Worm (Caenorhabditis elegans) whole organism, mixed stage, embryonic: ENCODE measurements around the gene Y38E10A.28.

Experiments
- blmp-1 ChIP-seq: fragments of 150-350 bp; optimal IDR thresholded peaks from 2 replicates; lab custom pipeline; 2014; ENCODE audit warnings: missing biosample characterization, missing genetic modification characterization
- elt-3 ChIP-seq: fragments of 150-350 bp; optimal IDR thresholded peaks from 2 replicates; lab custom pipeline; 2014; ENCODE audit warnings: missing biosample characterization, missing genetic modification characterization
- mab-5 ChIP-seq: fragments of 150-350 bp; optimal IDR thresholded peaks from 2 replicates; lab custom pipeline; 2014; ENCODE audit warnings: missing biosample characterization, missing genetic modification characterization
- mep-1 ChIP-seq: fragments of 150-350 bp; optimal IDR thresholded peaks from 2 replicates; lab custom pipeline; 2017; ENCODE audit warnings: missing biosample characterization, missing genetic modification reagents, missing genetic modification characterization, inconsistent platforms
- nhr-12 ChIP-seq: fragments of 150-350 bp; optimal IDR thresholded peaks from 2 replicates; lab custom pipeline; 2014; ENCODE audit warnings: missing biosample characterization, missing genetic modification characterization
- nhr-237 ChIP-seq: fragments of 150-350 bp; optimal IDR thresholded peaks from 2 replicates; lab custom pipeline; 2014; ENCODE audit warnings: missing biosample characterization, missing genetic modification characterization
- nhr-76 ChIP-seq: sonication (generic microtip); optimal IDR thresholded peaks from 2 replicates; lab custom pipeline; 2017; ENCODE audit warnings: missing biosample characterization, missing genetic modification characterization
- pha-4 ChIP-seq: fragments of 150-350 bp; optimal IDR thresholded peaks from 2 replicates; lab custom pipeline; 2018; ENCODE audit warnings: missing biosample characterization, missing genetic modification reagents, missing genetic modification characterization
- unc-39 ChIP-seq: fragments of 150-350 bp; optimal IDR thresholded peaks from 2 replicates; lab custom pipeline; 2014; ENCODE audit warnings: missing biosample characterization, missing genetic modification characterization
- ztf-11 ChIP-seq: fragments of 150-350 bp; optimal IDR thresholded peaks from 2 replicates; lab custom pipeline; 2014; ENCODE audit warnings: missing biosample characterization, missing genetic modification characterization

DNA sequence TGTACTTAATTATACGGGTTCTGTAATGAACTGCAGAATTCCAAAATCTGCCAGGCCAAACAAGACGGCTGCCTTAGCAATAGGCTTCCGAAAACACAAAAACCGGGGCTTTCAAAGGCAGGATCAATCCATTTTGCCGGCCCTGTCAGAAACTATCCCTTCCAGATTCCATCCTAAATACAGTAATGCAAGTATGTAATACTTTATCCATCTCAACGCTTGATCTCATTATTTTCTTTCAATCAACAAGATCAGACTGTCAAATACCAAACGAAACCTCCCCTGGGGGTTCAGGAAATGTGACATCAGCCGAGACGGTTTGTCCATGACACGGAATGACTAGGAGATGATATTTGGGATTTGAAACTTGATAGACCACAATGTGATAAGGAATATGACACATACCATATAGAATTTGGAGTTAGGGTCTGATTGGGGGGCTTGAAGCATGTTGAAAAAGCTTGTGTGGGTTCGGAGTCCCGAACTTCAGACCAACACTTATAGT, 3.3 kb upstream of the Y38E10A.28 start:
- TF ChIP-seq ztf-11 (no peak), pha-4 (tag; lab: Kevin White, UChicago) (no peak), nhr-237 (tag; lab: Kevin White, UChicago) (no peak), nhr-12 (tag; lab: Kevin White, UChicago) (no peak), mab-5 (tag; lab: Kevin White, UChicago) (no peak), nhr-76 (tag; lab: Kevin White, UChicago) (no peak), elt-3 (tag; lab: Kevin White, UChicago) (no peak), unc-39 (no peak), mep-1 (no peak), blmp-1 (tag; lab: Kevin White, UChicago) (no peak)
